Fruit fly (Drosophila melanogaster) whole organism, embryonic: ENCODE measurements around the gene gpp.

Source experiments
- Blimp-1 ChIP-seq: fragments of 200-800 bp; sonication (Bioruptor generic); optimal IDR thresholded peaks from 3 replicates; lab custom pipeline; 2018; ENCODE audit warnings: missing biosample characterization, missing genetic modification characterization, mild to moderate bottlenecking, moderate library complexity, missing genetic modification reagents
- C15 ChIP-seq: fragments of 200-800 bp; sonication (Bioruptor generic); IDR thresholded peaks from 3 replicates; pipeline ENCODE4 v1.3.6; 2022; ENCODE audit warnings: missing biosample characterization, missing genetic modification characterization
- CG11247 ChIP-seq: fragments of 200-800 bp; sonication (Bioruptor generic); IDR thresholded peaks from 2 replicates; pipeline ENCODE4 v1.3.6; 2022; ENCODE audit warnings: missing biosample characterization, missing genetic modification characterization
- CG11398 ChIP-seq: fragments of 200-800 bp; sonication (Bioruptor generic); optimal IDR thresholded peaks from 2 replicates; lab custom pipeline; 2016; ENCODE audit warnings: missing biosample characterization, missing genetic modification characterization
- CG13424 ChIP-seq: fragments of 200-800 bp; sonication (Bioruptor generic); optimal IDR thresholded peaks from 2 replicates; lab custom pipeline; 2019; ENCODE audit warnings: missing biosample characterization, mild to moderate bottlenecking, missing genetic modification characterization, moderate library complexity
- CG15601 ChIP-seq: fragments of 200-800 bp; sonication (Bioruptor generic); optimal IDR thresholded peaks from 3 replicates; lab custom pipeline; 2019; ENCODE audit warnings: missing biosample characterization, mild to moderate bottlenecking, missing genetic modification characterization, moderate library complexity
- CG15696 ChIP-seq: fragments of 200-800 bp; sonication (Bioruptor generic); optimal IDR thresholded peaks from 2 replicates; lab custom pipeline; 2019; ENCODE audit warnings: missing biosample characterization, mild to moderate bottlenecking, missing genetic modification characterization, moderate library complexity
- CG16813 ChIP-seq: fragments of 200-800 bp; sonication (Bioruptor generic); IDR thresholded peaks from 3 replicates; pipeline ENCODE4 v1.3.6; 2022; ENCODE audit warnings: missing biosample characterization, missing genetic modification characterization; ENCODE audit not compliant: partially characterized antibody
- CG17186 ChIP-seq: fragments of 200-800 bp; sonication (Bioruptor generic); optimal IDR thresholded peaks from 3 replicates; lab custom pipeline; 2017; ENCODE audit warnings: missing biosample characterization, missing genetic modification reagents, missing genetic modification characterization
- CG18476 ChIP-seq: fragments of 200-800 bp; sonication (Bioruptor generic); optimal IDR thresholded peaks from 2 replicates; lab custom pipeline; 2016; ENCODE audit warnings: missing biosample characterization, mild to moderate bottlenecking, missing genetic modification characterization
- CG2120 ChIP-seq: fragments of 200-800 bp; sonication (Bioruptor generic); optimal IDR thresholded peaks from 3 replicates; lab custom pipeline; 2016; ENCODE audit warnings: missing biosample characterization, missing genetic modification characterization
- CG2129 ChIP-seq: fragments of 200-800 bp; sonication (Bioruptor generic); IDR thresholded peaks from 2 replicates; pipeline ENCODE4 v1.3.6; 2022; ENCODE audit warnings: missing biosample characterization, missing genetic modification characterization; ENCODE audit not compliant: partially characterized antibody
- CG31388 ChIP-seq: fragments of 200-800 bp; sonication (Bioruptor generic); optimal IDR thresholded peaks from 2 replicates; lab custom pipeline; 2016; ENCODE audit warnings: missing biosample characterization, missing genetic modification characterization
- CG3407 ChIP-seq: fragments of 200-800 bp; sonication (Bioruptor generic); optimal IDR thresholded peaks from 2 replicates; lab custom pipeline; 2018; ENCODE audit warnings: missing biosample characterization, mild to moderate bottlenecking, missing genetic modification characterization
- CG34224 ChIP-seq: fragments of 200-800 bp; sonication (Bioruptor generic); IDR thresholded peaks from 3 replicates; pipeline ENCODE4 v1.3.6; 2022; ENCODE audit warnings: missing biosample characterization, missing genetic modification characterization; ENCODE audit not compliant: partially characterized antibody
- CG4328 ChIP-seq: fragments of 200-800 bp; sonication (Bioruptor generic); optimal IDR thresholded peaks from 3 replicates; lab custom pipeline; 2017; ENCODE audit warnings: missing biosample characterization, missing genetic modification reagents, missing genetic modification characterization
- CG43689 ChIP-seq: fragments of 200-800 bp; sonication (Bioruptor generic); IDR thresholded peaks from 2 replicates; pipeline ENCODE4 v1.3.6; 2022; ENCODE audit warnings: missing biosample characterization, missing genetic modification characterization
- CG6854 ChIP-seq: fragments of 200-800 bp; sonication (Bioruptor generic); optimal IDR thresholded peaks from 3 replicates; lab custom pipeline; 2017; ENCODE audit warnings: missing biosample characterization, mild to moderate bottlenecking, missing genetic modification characterization
- CG8765 ChIP-seq: fragments of 200-800 bp; sonication (Bioruptor generic); IDR thresholded peaks from 2 replicates; pipeline ENCODE4 v1.3.6; 2022; ENCODE audit warnings: missing biosample characterization, missing genetic modification characterization
- CTCF ChIP-seq: fragments of 200-800 bp; sonication (Bioruptor generic); optimal IDR thresholded peaks from 2 replicates; lab custom pipeline; 2017; ENCODE audit warnings: missing biosample characterization, mild to moderate bottlenecking, missing genetic modification characterization, moderate library complexity
- Dek ChIP-seq: fragments of 200-800 bp; sonication (Bioruptor generic); optimal IDR thresholded peaks from 3 replicates; lab custom pipeline; 2019; ENCODE audit warnings: missing biosample characterization, mild to moderate bottlenecking, missing genetic modification characterization, moderate library complexity
- Dip3 ChIP-seq: fragments of 200-800 bp; sonication (Bioruptor generic); optimal IDR thresholded peaks from 3 replicates; lab custom pipeline; 2016; ENCODE audit warnings: missing biosample characterization, missing genetic modification characterization
- Ets97D ChIP-seq: fragments of 200-800 bp; sonication (Bioruptor generic); optimal IDR thresholded peaks from 3 replicates; lab custom pipeline; 2016; ENCODE audit warnings: missing biosample characterization, missing genetic modification characterization
- MTF-1 ChIP-seq: fragments of 200-800 bp; sonication (Bioruptor generic); optimal IDR thresholded peaks from 2 replicates; lab custom pipeline; 2018; ENCODE audit warnings: missing biosample characterization, mild to moderate bottlenecking, missing genetic modification characterization, borderline replicate concordance
- NC2α ChIP-seq: fragments of 200-800 bp; sonication (Bioruptor generic); optimal IDR thresholded peaks from 2 replicates; lab custom pipeline; 2016; ENCODE audit warnings: missing biosample characterization, missing genetic modification characterization
- Xrp1 ChIP-seq: fragments of 200-800 bp; sonication (Bioruptor generic); IDR thresholded peaks from 2 replicates; pipeline ENCODE4 v1.3.6; 2022; ENCODE audit warnings: missing biosample characterization, missing genetic modification characterization
- ab ChIP-seq: fragments of 200-800 bp; sonication (Bioruptor generic); optimal IDR thresholded peaks from 2 replicates; lab custom pipeline; 2016; ENCODE audit warnings: missing biosample characterization, missing genetic modification characterization
- abd-A ChIP-seq: fragments of 200-800 bp; sonication (Bioruptor generic); optimal IDR thresholded peaks from 3 replicates; lab custom pipeline; 2019; ENCODE audit warnings: missing biosample characterization, mild to moderate bottlenecking, missing genetic modification characterization, moderate library complexity
- ara ChIP-seq: fragments of 200-800 bp; sonication (Bioruptor generic); IDR thresholded peaks from 2 replicates; pipeline ENCODE4 v1.3.6; 2022; ENCODE audit warnings: missing biosample characterization, missing genetic modification characterization
- bsh ChIP-seq, 2 experiments: fragments of 200-800 bp; sonication (Bioruptor generic); optimal IDR thresholded peaks; 2 replicates each; lab custom pipeline; 2017 to 2018; ENCODE audit warnings: mild to moderate bottlenecking in 2 of 2, missing biosample characterization in 2 of 2, missing genetic modification characterization in 2 of 2, moderate library complexity in 1 of 2
- croc ChIP-seq: fragments of 200-800 bp; sonication (Bioruptor generic); conservative IDR thresholded peaks from 3 replicates; pipeline ENCODE4 v1.3.6; 2022; ENCODE audit warnings: missing biosample characterization, missing genetic modification characterization
- cwo ChIP-seq: fragments of 200-800 bp; sonication (Bioruptor generic); optimal IDR thresholded peaks from 3 replicates; lab custom pipeline; 2017; ENCODE audit warnings: missing biosample characterization, missing genetic modification characterization, mild to moderate bottlenecking, moderate library complexity, missing genetic modification reagents
- eve ChIP-seq, 2 experiments: fragments of >200 bp; optimal IDR thresholded peaks; 2 replicates each; lab custom pipeline; 2017; ENCODE audit warnings: missing biosample characterization in 2 of 2, missing genetic modification characterization in 2 of 2
- gt ChIP-seq: fragments of 200-800 bp; sonication (Bioruptor generic); IDR thresholded peaks from 2 replicates; pipeline ENCODE4 v1.3.6; 2022; ENCODE audit warnings: missing biosample characterization, missing genetic modification characterization
- lilli ChIP-seq: fragments of 200-800 bp; sonication (Bioruptor generic); optimal IDR thresholded peaks from 3 replicates; lab custom pipeline; 2016; ENCODE audit warnings: missing biosample characterization, missing genetic modification characterization
- mld ChIP-seq: fragments of 200-800 bp; sonication (Bioruptor generic); IDR thresholded peaks from 3 replicates; pipeline ENCODE4 v1.3.6; 2022; ENCODE audit warnings: missing biosample characterization, missing genetic modification characterization; ENCODE audit not compliant: partially characterized antibody
- nerfin-2 ChIP-seq: fragments of 200-800 bp; sonication (Bioruptor generic); IDR thresholded peaks from 2 replicates; pipeline ENCODE4 v1.3.6; 2022; ENCODE audit warnings: missing biosample characterization, missing genetic modification characterization; ENCODE audit not compliant: partially characterized antibody
- nmo ChIP-seq: fragments of 200-800 bp; sonication (Bioruptor generic); optimal IDR thresholded peaks from 2 replicates; lab custom pipeline; 2018; ENCODE audit warnings: missing biosample characterization, mild to moderate bottlenecking, missing genetic modification characterization, moderate library complexity
- pan ChIP-seq, 4 experiments: fragments of >200 bp in 3 of 4; fragments of 200-800 bp in 1 of 4; sonication (Bioruptor generic) in 1 of 4; optimal IDR thresholded peaks in 3 of 4; IDR thresholded peaks in 1 of 4; 2 replicates each; pipeline versions ENCODE4 v1.3.6 to Lab custom; 2017 to 2022; ENCODE audit warnings: missing biosample characterization in 2 of 4, missing genetic modification characterization in 2 of 4, mixed read lengths in 1 of 4
- pum ChIP-seq: fragments of 200-800 bp; sonication (Bioruptor generic); optimal IDR thresholded peaks from 2 replicates; lab custom pipeline; 2016; ENCODE audit warnings: missing biosample characterization, missing genetic modification characterization
- salm ChIP-seq: fragments of 200-800 bp; sonication (Bioruptor generic); optimal IDR thresholded peaks from 2 replicates; lab custom pipeline; 2018; ENCODE audit warnings: missing biosample characterization, mild to moderate bottlenecking, missing genetic modification characterization
- sens ChIP-seq: fragments of 200-800 bp; sonication (Bioruptor generic); peaks from one replicate; lab custom pipeline; 2016; ENCODE audit warnings: missing biosample characterization, missing genetic modification characterization
- so ChIP-seq: fragments of 200-800 bp; sonication (Bioruptor generic); IDR thresholded peaks from 3 replicates; pipeline ENCODE4 v1.3.6; 2022; ENCODE audit warnings: missing biosample characterization, missing genetic modification characterization
- sug ChIP-seq: fragments of 200-800 bp; optimal IDR thresholded peaks from 2 replicates; lab custom pipeline; 2019; ENCODE audit warnings: missing biosample characterization, mild to moderate bottlenecking, missing genetic modification characterization, moderate library complexity
- tgo ChIP-seq: fragments of 200-800 bp; sonication (Bioruptor generic); IDR thresholded peaks from 3 replicates; pipeline ENCODE4 v1.3.6; 2022; ENCODE audit warnings: missing biosample characterization, missing genetic modification characterization
- tin ChIP-seq: fragments of 200-800 bp; sonication (Bioruptor generic); optimal IDR thresholded peaks from 3 replicates; lab custom pipeline; 2016; ENCODE audit warnings: missing biosample characterization, missing genetic modification characterization
- tna ChIP-seq: fragments of 200-800 bp; sonication (Bioruptor generic); IDR thresholded peaks from 2 replicates; pipeline ENCODE4 v1.3.6; 2022; ENCODE audit warnings: missing biosample characterization, missing genetic modification characterization; ENCODE audit not compliant: partially characterized antibody
- toy ChIP-seq: fragments of 200-800 bp; sonication (Bioruptor generic); IDR thresholded peaks from 2 replicates; pipeline ENCODE4 v1.3.6; 2022; ENCODE audit warnings: missing biosample characterization, missing genetic modification characterization
- zen2 ChIP-seq: fragments of 200-800 bp; sonication (Bioruptor generic); IDR thresholded peaks from 3 replicates; pipeline ENCODE4 v1.3.6; 2022; ENCODE audit warnings: missing biosample characterization, missing genetic modification characterization; ENCODE audit not compliant: partially characterized antibody

gpp gene

dm6 chr3R:6400710-6401521 is 5.7 kb upstream of the gpp start (continued):
- no peak for TF ChIP-seq tin (GFP tag; lab: Kevin White, UChicago)
- TF ChIP-seq CG17186 = no peak
- TF ChIP-seq sens (GFP tag; lab: Kevin White, UChicago) = peak; percentile 73
- no peak for TF ChIP-seq gt (GFP tag; lab: Robert Waterston, UW)
- TF ChIP-seq salm (tag; lab: Kevin White, UChicago) = peak; percentile 52
- TF ChIP-seq tna (GFP tag; lab: Robert Waterston, UW) = no peak
- no peak for TF ChIP-seq nmo (GFP tag; lab: Kevin White, UChicago)
- TF ChIP-seq toy (GFP tag; lab: Robert Waterston, UW) = no peak
- no peak for TF ChIP-seq pan (optimal IDR thresholded peaks at IDR 0.05; lab: Kevin White, UChicago)
- no peak for TF ChIP-seq pan (GFP tag; optimal IDR thresholded peaks at IDR 0.05 in 1 of 2, IDR thresholded peaks at IDR 0.05 in 1 of 2)
- TF ChIP-seq MTF-1 (GFP tag; lab: Kevin White, UChicago) = no peak
- no peak for TF ChIP-seq CG31388 (GFP tag; lab: Kevin White, UChicago)
- TF ChIP-seq lilli (GFP tag; lab: Kevin White, UChicago) = no peak
- no peak for TF ChIP-seq so (GFP tag; lab: Robert Waterston, UW)
- no peak for TF ChIP-seq Xrp1
- TF ChIP-seq abd-A (tag; lab: Kevin White, UChicago) = peak; percentile 59
- TF ChIP-seq CG3407 = peak; percentile 17
- TF ChIP-seq Dek = no peak
- TF ChIP-seq mld (GFP tag; lab: Robert Waterston, UW) = no peak
- no peak for TF ChIP-seq CG11247 (GFP tag; lab: Robert Waterston, UW)
- TF ChIP-seq eve (GFP tag; optimal IDR thresholded peaks at IDR 0.05; lab: Kevin White, UChicago) = peak in 1 of 2 experiments; percentile 64
- peak; percentile 1 for TF ChIP-seq CG15696
- TF ChIP-seq CG2120 = no peak
- TF ChIP-seq pum = no peak
- TF ChIP-seq CG18476 = no peak
- TF ChIP-seq CG15601 (tag; lab: Kevin White, UChicago) = peak; percentile 25
- TF ChIP-seq CG8765 (GFP tag; lab: Robert Waterston, UW) = no peak
- no peak for TF ChIP-seq CG13424 (tag; lab: Kevin White, UChicago)
- TF ChIP-seq C15 (GFP tag; lab: Robert Waterston, UW) = no peak
- TF ChIP-seq sug (tag; lab: Kevin White, UChicago) = peak; percentile 34
- no peak for TF ChIP-seq CG11398 (GFP tag; lab: Kevin White, UChicago)
- TF ChIP-seq bsh (GFP tag; optimal IDR thresholded peaks at IDR 0.05; lab: Kevin White, UChicago) = peak in 1 of 2 experiments; percentile 22
- TF ChIP-seq NC2α (GFP tag; lab: Kevin White, UChicago) = no peak
- TF ChIP-seq CG4328 (GFP tag; lab: Kevin White, UChicago) = no peak
- TF ChIP-seq CG43689 (GFP tag; lab: Robert Waterston, UW) = no peak
- no peak for TF ChIP-seq CTCF (GFP tag; lab: Kevin White, UChicago)
- no peak for TF ChIP-seq CG2129
- no peak for TF ChIP-seq ab
- peak; percentile 26 for TF ChIP-seq Blimp-1
- TF ChIP-seq ara (GFP tag; lab: Robert Waterston, UW) = no peak; the same call in 1 of the 2 replicates
- no peak for TF ChIP-seq zen2
- no peak for TF ChIP-seq CG6854 (GFP tag; lab: Kevin White, UChicago)
- no peak for TF ChIP-seq CG34224 (GFP tag; lab: Robert Waterston, UW)
- TF ChIP-seq CG16813 (GFP tag; lab: Robert Waterston, UW) = no peak
- no peak for TF ChIP-seq tgo (GFP tag; lab: Robert Waterston, UW)
- no peak for TF ChIP-seq nerfin-2 (GFP tag; lab: Robert Waterston, UW)
- TF ChIP-seq Ets97D (GFP tag; lab: Kevin White, UChicago) = no peak
- peak; percentile 73 for TF ChIP-seq cwo (GFP tag; lab: Kevin White, UChicago)
- TF ChIP-seq Dip3 (GFP tag; lab: Kevin White, UChicago) = no peak
- no peak for TF ChIP-seq croc (GFP tag; lab: Robert Waterston, UW)
